Fruit fly (Drosophila melanogaster): ENCODE measurements around the gene CG31798.

The CG31798 gene

DNA sequence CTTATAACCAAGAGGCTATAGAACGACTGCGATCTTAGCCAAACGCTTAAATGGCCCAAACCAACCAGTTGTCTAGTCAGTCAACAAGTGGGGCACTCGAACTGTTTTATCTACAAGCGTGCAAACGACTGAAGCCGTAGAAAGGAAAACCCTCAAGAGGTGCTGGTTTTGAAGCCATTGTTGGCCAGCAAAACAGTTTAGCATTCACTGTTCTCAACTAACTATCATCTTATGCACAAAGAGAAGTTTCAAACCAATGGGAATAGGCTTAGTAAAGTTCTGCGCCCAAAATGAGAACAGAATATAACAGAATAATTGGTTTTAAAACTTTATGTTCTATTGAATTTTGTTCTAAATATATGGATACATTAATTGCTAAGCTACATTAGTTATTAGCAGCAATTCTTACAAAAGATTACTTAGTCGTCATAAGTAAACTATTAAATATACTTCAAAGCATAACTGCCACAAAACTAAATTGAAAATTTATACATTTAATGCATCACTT is at the start of gene CG31798:
TSS of gene CG31798 (plus strand) at position 458 of the 508 bp plus-strand sequence.
- TF ChIP-seq noc (tag; optimal IDR thresholded peaks at IDR 0.05) = no peak

DNA sequence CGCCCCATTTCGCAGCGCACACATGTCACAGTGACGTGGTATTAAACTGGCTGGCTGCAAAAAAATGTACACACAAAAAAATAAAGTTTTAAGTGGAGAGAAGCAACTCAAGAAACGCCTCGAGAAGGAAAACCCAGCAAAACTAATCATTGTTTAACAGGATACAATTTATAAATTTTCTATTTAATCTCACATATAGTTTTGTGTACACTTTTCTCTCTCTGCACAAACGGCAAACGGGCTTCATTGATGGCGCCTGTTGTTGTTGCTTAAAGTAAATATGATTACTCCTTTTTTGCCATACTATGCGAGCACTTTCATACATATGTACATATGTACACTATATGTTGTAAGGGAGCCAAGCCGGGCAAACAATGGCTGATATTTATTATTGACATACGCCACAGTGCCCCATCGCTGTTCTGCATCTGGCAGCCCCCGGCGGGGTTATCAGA is 35.9 kb upstream of the CG31798 start:
- TF ChIP-seq noc (tag; optimal IDR thresholded peaks at IDR 0.05) = no peak

DNA sequence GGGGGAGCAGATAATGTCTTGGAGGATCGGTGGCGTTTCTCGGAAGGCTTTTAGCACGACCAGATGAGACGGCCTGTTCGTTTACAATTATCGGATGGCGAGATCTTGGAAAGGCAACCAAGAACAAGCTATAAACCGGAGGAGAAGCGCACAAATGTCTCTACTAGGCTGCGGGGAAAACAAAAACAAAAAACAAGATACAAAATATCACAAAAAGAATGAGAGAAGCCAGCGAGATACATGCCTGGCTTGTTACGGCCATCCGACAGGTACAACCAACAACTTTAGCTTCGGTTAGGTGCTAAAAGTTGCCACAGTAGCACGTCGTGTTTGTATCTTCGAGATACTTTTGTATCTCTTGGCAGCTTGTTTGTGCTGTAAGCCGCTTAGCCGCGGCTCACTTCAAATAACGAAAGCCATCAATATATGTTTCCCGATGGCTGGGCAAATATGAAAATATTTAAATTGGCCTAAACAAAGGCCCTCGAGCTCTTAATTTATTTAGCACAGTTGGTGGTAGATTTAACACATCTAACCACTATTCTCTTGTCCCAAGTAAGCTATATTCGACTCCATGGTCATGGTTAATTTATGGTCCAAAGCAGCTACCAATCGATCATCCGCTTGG is 34.0 kb upstream of the CG31798 start:
- TF ChIP-seq noc (tag; optimal IDR thresholded peaks at IDR 0.05) = no peak

DNA sequence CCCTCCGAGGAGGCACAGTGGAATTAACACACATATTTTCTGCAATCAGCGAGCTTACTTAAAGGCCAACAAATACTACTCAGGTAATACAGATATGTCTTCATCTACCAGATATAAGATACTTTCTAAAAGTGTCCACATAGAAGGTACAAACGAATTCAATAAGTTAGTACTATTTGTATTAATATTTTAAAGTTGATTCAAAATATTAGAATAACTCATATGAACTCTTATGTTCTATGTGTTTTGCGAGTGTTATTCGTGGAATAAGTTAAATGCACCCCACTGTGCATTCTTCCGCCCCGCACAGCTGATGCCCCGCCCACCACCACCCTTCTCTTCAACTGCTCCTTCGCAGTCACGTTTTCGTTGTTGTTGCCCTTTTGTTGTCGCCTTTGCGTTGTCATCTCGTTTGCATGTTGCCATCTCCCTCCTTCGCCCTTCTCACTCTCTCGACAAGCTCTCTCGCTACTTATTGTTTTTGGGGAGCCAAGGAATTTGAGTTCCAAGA is 32.3 kb upstream of the CG31798 start:
- TF ChIP-seq noc (tag; optimal IDR thresholded peaks at IDR 0.05) = no peak

DNA sequence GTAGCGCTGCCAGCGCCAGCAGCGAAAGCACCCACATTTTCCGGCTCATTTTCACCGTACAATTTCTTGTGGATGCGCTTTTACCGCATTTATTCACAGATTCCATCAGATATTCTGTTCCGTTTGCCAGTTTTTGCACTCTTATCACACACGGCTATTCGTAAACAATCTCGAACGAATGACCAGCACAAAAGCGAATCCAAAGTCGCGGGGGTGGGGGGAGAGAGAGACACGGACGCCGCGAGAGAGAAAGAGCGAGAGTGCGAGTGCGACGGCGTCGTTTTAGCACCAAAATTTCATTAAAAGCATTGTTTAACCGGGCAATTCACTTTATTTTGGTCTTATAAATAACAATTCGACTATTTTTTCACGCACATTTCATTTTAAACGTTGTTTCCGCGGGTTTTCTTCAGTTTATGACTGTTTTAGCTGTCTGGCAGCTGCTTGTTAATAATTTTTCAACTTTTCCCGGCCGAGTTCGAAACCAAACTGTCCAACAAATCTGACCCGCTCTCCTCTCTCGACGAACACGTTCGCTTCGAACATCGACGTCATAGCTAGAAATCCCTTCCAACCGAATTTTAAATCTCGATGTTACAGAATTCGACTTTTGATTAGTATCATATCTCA is 31.1 kb upstream of the CG31798 start, which contains the start of gene dnt:
TSS of gene dnt (minus strand) at position 494 of the 630 bp plus-strand sequence.
- no peak for TF ChIP-seq noc (tag; optimal IDR thresholded peaks at IDR 0.05)

DNA sequence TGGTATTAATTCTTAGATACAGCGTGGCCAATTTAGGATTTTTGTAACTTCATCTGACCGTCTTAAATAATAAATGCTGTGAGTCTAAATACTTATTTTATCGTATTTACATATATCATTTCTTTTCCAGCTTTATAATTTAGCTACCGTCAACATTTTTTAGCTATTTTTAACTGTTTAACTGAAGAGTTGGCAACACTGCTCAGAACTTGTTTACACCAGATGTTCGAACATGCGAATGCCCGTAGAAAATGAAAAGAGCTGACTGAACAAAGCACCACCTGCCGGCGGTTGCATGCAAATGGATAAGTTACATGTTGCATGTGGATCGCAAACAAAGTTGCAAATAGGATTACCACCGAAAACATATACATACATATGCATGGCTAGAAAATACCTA is 30.4 kb upstream of the CG31798 start:
- TF ChIP-seq noc (tag; optimal IDR thresholded peaks at IDR 0.05) = no peak

DNA sequence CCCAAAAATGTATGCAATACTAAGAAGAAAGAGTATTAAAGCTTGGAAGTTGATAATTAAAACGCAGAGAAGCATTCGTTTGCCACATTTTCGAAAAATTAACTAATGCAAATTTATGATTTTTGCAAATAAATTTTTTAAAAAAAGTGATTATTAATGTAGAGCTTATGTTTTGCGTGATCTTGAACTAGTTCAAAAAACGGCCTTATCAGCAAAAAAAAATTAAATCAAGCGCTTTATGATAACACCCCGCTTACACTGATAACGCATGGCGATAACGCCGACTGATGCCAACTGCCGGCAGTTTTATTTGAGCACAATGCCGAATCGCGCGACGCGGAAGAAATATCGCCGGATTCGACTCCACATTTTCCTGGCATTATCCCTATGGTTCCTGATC is 29.9 kb upstream of the CG31798 start, which contains the start of gene CG13086:
TSS of gene CG13086 (plus strand) at position 301 of the 400 bp plus-strand sequence.
- no peak for TF ChIP-seq noc (tag; optimal IDR thresholded peaks at IDR 0.05)

DNA sequence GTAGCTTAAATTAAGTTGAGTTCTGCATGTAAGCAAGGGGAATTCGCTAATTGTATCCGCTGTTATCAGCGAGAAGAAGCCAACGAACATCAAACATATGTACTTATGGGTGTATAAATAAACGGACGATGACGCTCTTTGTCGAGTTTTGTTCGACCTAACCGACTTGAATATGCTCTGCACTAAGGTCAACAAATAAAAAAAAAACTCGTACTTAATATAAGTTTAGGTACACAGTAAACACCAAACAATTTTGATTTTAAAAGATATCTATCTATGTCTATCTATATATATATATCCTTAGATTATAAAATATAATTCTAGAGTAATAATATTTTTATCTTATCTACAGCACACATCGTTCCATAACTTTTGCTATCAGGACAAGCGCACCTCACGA is 29.3 kb upstream of the CG31798 start:
- TF ChIP-seq noc (tag; optimal IDR thresholded peaks at IDR 0.05) = peak; percentile 59

DNA sequence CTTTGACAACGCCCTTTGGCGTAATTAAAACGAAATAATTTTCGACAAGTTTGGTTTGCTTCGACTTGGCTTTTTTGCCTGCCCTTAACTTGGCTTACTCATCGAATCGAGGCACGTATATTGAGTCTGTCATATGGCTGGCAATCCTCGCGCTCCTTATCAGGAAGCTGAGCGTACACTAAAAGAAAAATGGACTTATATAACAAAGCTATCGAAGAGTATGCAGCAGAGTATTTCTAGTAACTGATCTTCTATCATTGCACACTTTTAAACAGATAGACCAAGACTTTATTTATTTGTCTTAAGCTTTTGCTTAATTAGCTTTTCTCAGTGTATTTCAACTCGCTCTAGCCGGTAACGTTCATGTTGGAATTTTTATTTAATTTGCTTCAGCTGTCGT is 27.7 kb upstream of the CG31798 start:
- TF ChIP-seq noc (tag; optimal IDR thresholded peaks at IDR 0.05) = no peak

DNA sequence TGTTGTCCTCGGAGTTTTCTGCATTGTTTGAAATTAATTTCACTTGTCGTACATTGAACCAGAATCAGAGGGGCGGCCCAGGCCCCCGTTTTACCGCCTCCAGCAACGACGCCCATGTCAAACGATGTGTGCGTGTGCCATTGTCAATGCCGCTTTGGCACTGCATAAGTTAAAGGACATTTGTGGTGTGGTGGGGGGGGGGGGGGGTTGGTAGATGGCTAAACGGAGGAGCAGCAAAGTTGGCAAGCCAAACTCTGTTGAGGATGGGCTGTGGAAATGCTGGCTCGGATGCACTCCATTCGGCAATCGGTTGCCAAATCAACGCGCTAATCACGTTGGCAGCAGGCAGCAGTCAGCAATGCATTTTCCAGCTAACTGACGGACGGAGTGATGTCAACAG is 27.2 kb upstream of the CG31798 start:
- no peak for TF ChIP-seq noc (tag; optimal IDR thresholded peaks at IDR 0.05)

DNA sequence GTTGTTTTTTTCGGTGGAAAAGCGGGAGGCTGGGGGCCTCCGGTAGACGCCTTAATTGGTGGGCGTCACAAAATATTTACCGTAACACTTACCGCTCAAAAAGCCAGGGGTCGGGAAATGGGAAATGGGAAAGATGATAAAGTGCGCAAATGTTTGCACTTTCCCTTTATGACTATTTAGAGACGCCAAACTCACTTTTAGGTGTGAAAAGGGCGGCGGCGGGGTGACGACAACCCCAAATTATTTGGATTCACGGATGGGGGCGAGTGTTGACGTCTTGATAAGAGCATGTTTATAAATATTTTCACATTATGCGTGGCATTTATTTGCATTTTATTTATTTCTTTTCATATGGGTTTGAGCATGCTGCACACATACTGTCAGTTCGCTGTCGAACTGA is 23.9 kb upstream of the CG31798 start, which contains the start of gene CG17349:
TSS of gene CG17349 (plus strand) at position 400 of the 400 bp plus-strand sequence.
- TF ChIP-seq noc (tag; optimal IDR thresholded peaks at IDR 0.05) = no peak

DNA sequence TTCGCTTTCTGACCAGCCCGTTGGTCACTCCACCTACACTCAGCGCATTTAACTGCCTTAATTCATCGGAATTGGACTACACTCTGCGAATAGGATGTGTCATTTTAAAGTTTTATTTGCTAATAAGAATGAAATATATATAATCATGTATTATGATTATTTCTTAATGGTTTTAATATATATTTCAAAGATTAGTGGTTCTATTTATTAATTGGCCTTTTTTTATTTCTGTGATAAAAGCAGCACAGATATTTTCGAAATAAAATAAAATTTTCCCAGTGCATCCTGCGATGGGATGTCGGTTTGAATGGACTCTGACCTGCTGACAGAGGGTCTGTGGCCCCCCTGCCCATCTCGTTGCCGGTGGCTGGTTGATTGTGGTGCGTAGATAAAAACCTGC is 20.2 kb upstream of the CG31798 start:
- TF ChIP-seq noc (tag; optimal IDR thresholded peaks at IDR 0.05) = no peak

DNA sequence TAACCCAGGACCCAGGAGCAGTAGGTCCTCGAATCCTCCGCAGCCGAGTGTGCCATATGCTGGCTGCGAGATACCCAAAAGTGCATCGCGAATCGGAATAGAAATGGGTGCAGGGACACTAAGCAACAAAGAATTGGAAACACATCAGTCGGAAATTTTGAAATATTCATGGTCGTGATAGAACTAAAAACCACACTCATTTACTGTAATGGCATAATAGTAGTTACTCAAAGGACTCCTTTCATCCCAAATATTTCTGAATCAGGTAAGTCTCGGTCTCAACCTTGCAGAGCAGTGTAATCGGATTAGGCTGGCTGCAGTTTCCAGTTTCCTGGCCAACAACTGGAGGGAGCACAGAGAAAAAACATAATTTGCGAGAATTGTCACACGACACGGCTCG is 17.8 kb upstream of the CG31798 start:
- TF ChIP-seq noc (tag; optimal IDR thresholded peaks at IDR 0.05) = no peak

DNA sequence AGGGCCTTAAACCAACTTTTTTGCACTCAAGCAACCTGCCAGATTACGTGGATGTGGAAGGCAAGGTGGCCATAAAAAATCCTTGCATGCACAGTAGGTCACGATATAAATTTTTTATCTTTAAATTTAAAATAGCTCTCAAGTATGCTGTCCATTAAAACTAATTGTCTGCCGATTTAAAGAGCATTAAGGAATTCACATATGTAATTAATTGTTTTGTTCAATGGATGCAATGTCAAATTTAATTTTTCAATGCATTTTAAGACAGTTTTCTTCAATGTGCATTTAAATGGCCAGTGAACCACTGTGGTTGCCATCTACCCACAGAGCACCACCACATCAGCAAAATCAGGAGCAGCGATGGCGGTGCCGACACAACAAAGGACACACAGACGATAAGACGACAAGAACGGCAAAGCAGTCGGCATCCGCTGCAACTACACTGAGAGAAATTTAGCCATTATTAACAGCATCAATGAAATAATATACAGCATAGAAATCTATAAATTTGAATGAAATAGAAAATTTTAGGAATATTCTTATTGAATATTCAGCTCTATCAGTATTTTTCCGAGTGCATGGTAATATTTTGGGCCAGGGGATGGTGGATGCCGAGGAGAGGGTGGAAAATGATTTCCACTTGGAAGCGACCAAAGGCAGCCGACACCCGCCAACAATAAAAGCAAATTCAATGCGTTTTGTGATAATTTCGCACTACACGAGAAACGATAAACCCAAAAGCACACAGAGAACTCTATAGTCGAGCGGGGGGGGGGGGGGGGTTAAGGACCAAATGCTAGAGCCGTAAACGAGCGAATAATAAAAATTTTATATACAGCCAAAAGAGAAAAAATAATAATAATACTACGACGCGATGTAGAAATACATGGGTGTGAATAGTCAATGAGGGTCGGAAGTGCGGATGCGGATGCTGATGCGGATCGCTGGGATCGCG is 16.6 kb upstream of the CG31798 start:
- TF ChIP-seq noc (tag; optimal IDR thresholded peaks at IDR 0.05) = no peak

DNA sequence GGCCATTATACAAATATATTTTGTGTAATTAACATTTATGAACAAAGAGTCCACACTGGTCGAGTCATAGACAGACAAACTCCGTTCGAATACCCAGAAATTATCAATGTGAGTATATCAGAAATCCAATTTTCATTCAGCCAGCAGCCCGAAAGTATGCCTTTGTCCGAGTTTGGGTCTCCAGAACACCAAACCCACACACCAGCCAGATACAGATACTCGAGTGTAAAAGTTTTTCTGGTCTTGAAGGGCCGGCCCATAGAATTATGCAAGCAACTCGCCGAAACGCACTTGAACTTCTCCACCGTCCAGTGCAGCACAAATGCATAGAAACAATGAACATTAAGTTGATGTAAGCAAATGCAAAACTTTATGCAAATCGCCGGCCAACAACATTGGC is 15.3 kb upstream of the CG31798 start:
- no peak for TF ChIP-seq noc (tag; optimal IDR thresholded peaks at IDR 0.05)

DNA sequence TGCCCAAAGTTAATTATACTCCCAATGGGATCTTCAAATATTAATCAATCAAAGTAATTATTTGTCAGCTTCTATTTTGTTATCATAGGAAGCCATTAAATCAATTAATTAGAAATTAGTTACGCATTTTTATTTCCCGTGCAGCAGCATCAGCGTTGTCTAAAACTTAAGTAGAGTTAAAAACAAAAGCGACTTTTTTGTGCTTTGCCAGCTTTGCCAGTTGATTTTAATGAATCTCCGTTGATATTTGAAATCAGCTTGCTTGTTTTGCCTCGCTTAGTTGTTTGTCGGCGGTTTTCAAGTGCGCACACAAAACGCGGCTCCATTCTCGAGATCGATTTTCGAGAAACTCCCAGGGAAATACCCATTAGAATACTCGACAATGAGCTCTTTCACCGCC is 13.3 kb upstream of the CG31798 start, which contains the start of gene CG17350:
TSS of gene CG17350 (plus strand) at position 301 of the 400 bp plus-strand sequence.
- no peak for TF ChIP-seq noc (tag; optimal IDR thresholded peaks at IDR 0.05)

Data from whole organism, larva.